Fruit fly (Drosophila melanogaster) whole organism, embryonic: ENCODE results near the gene CG8176.

ENCODE experiments used
- CG10147 ChIP-seq: fragments of 200-800 bp; sonication (Bioruptor generic); optimal IDR thresholded peaks from 2 replicates; lab custom pipeline; 2019; ENCODE audit warnings: missing biosample characterization, mild to moderate bottlenecking, missing genetic modification characterization, moderate library complexity
- CG10979 ChIP-seq: fragments of 200-800 bp; sonication (Bioruptor generic); optimal IDR thresholded peaks from 2 replicates; lab custom pipeline; 2018; ENCODE audit warnings: missing biosample characterization, mild to moderate bottlenecking, missing genetic modification characterization, moderate library complexity
- CG11247 ChIP-seq: fragments of 200-800 bp; sonication (Bioruptor generic); IDR thresholded peaks from 2 replicates; pipeline ENCODE4 v1.3.6; 2022; ENCODE audit warnings: missing biosample characterization, missing genetic modification characterization
- CG11504 ChIP-seq: fragments of 200-800 bp; sonication (Bioruptor generic); optimal IDR thresholded peaks from 3 replicates; lab custom pipeline; 2019; ENCODE audit warnings: missing biosample characterization, mild to moderate bottlenecking, missing genetic modification characterization, moderate library complexity
- CG11695 ChIP-seq: fragments of 200-800 bp; sonication (Bioruptor generic); IDR thresholded peaks from 3 replicates; pipeline ENCODE4 v1.3.6; 2022; ENCODE audit warnings: missing biosample characterization, missing genetic modification characterization
- CG13624 ChIP-seq: fragments of 200-800 bp; sonication (Bioruptor generic); optimal IDR thresholded peaks from 2 replicates; lab custom pipeline; 2016; ENCODE audit warnings: missing biosample characterization, missing genetic modification characterization
- CG17568 ChIP-seq: fragments of 200-800 bp; sonication (Bioruptor generic); optimal IDR thresholded peaks from 2 replicates; lab custom pipeline; 2018; ENCODE audit warnings: missing biosample characterization, mild to moderate bottlenecking, missing genetic modification characterization, moderate library complexity
- CG2129 ChIP-seq: fragments of 200-800 bp; sonication (Bioruptor generic); IDR thresholded peaks from 2 replicates; pipeline ENCODE4 v1.3.6; 2022; ENCODE audit warnings: missing biosample characterization, missing genetic modification characterization; ENCODE audit not compliant: partially characterized antibody
- CG33557 ChIP-seq: fragments of 200-800 bp; sonication (Bioruptor generic); optimal IDR thresholded peaks from 2 replicates; lab custom pipeline; 2019; ENCODE audit warnings: missing biosample characterization, mild to moderate bottlenecking, missing genetic modification characterization, moderate library complexity
- CG3838 ChIP-seq: fragments of 200-800 bp; sonication (Bioruptor generic); optimal IDR thresholded peaks from 3 replicates; lab custom pipeline; 2016; ENCODE audit warnings: missing biosample characterization, missing genetic modification characterization
- CG3995 ChIP-seq: fragments of 200-800 bp; sonication (Bioruptor generic); optimal IDR thresholded peaks from 3 replicates; lab custom pipeline; 2016; ENCODE audit warnings: missing biosample characterization, missing genetic modification characterization
- CG5245 ChIP-seq: fragments of 200-800 bp; sonication (Bioruptor generic); optimal IDR thresholded peaks from 3 replicates; lab custom pipeline; 2016; ENCODE audit warnings: missing biosample characterization, missing genetic modification characterization
- CG5953 ChIP-seq: fragments of 200-800 bp; sonication (Bioruptor generic); IDR thresholded peaks from 2 replicates; pipeline ENCODE4 v1.3.6; 2022; ENCODE audit warnings: missing biosample characterization, missing genetic modification characterization
- CG6683 ChIP-seq: fragments of 200-800 bp; sonication (Bioruptor generic); optimal IDR thresholded peaks from 2 replicates; lab custom pipeline; 2017; ENCODE audit warnings: missing biosample characterization, mild to moderate bottlenecking, missing genetic modification characterization, missing genetic modification reagents
- CG7786 ChIP-seq: fragments of 200-800 bp; sonication (Bioruptor generic); optimal IDR thresholded peaks from 2 replicates; lab custom pipeline; 2016; ENCODE audit warnings: missing biosample characterization, missing genetic modification characterization
- CG9876 ChIP-seq: fragments of 200-800 bp; sonication (Bioruptor generic); optimal IDR thresholded peaks from 2 replicates; lab custom pipeline; 2016; ENCODE audit warnings: missing biosample characterization, missing genetic modification characterization
- CG9932 ChIP-seq: fragments of 200-800 bp; sonication (Bioruptor generic); IDR thresholded peaks from 2 replicates; pipeline ENCODE4 v1.3.6; 2022; ENCODE audit warnings: missing biosample characterization, missing genetic modification characterization
- Dbx ChIP-seq: fragments of 200-800 bp; sonication (Bioruptor generic); IDR thresholded peaks from 3 replicates; pipeline ENCODE4 v1.3.6; 2022; ENCODE audit warnings: missing biosample characterization, missing genetic modification characterization
- Dek ChIP-seq: fragments of 200-800 bp; sonication (Bioruptor generic); optimal IDR thresholded peaks from 3 replicates; lab custom pipeline; 2019; ENCODE audit warnings: missing biosample characterization, mild to moderate bottlenecking, missing genetic modification characterization, moderate library complexity
- Dref ChIP-seq: fragments of 200-800 bp; sonication (Bioruptor generic); IDR thresholded peaks from 2 replicates; pipeline ENCODE4 v1.3.6; 2022; ENCODE audit warnings: missing biosample characterization, missing genetic modification characterization
- Drgx ChIP-seq: fragments of 200-800 bp; sonication (Bioruptor generic); IDR thresholded peaks from 2 replicates; pipeline ENCODE4 v1.3.6; 2022; ENCODE audit warnings: missing biosample characterization, missing genetic modification characterization
- HmgD ChIP-seq: fragments of 200-800 bp; sonication (Bioruptor generic); optimal IDR thresholded peaks from 3 replicates; lab custom pipeline; 2016; ENCODE audit warnings: missing biosample characterization, missing genetic modification characterization
- Jarid2 ChIP-seq: fragments of 200-800 bp; sonication (Bioruptor generic); optimal IDR thresholded peaks from 3 replicates; lab custom pipeline; 2017; ENCODE audit warnings: mild to moderate bottlenecking, missing biosample characterization, missing genetic modification reagents, missing genetic modification characterization
- NK7.1 ChIP-seq: fragments of 200-800 bp; sonication (Bioruptor generic); optimal IDR thresholded peaks from 3 replicates; lab custom pipeline; 2016; ENCODE audit warnings: missing biosample characterization, missing genetic modification characterization
- NfI ChIP-seq: fragments of 200-800 bp; sonication (Bioruptor generic); optimal IDR thresholded peaks from 3 replicates; lab custom pipeline; 2018; ENCODE audit warnings: missing biosample characterization, mild to moderate bottlenecking, missing genetic modification characterization, moderate library complexity
- Ravus ChIP-seq: fragments of 200-800 bp; sonication (Bioruptor generic); IDR thresholded peaks from 2 replicates; pipeline ENCODE4 v1.3.6; 2022; ENCODE audit warnings: missing biosample characterization, missing genetic modification characterization
- ase ChIP-seq: fragments of 200-800 bp; sonication (Bioruptor generic); IDR thresholded peaks from 3 replicates; pipeline ENCODE4 v1.3.6; 2022; ENCODE audit warnings: missing biosample characterization, missing genetic modification characterization
- ato ChIP-seq: fragments of 200-800 bp; sonication (Bioruptor generic); IDR thresholded peaks from 2 replicates; pipeline ENCODE4 v1.3.6; 2022; ENCODE audit warnings: missing biosample characterization, missing genetic modification characterization; ENCODE audit not compliant: partially characterized antibody
- bcd ChIP-seq: fragments of 200-800 bp; sonication (Bioruptor generic); optimal IDR thresholded peaks from 2 replicates; lab custom pipeline; 2017; ENCODE audit warnings: missing biosample characterization, mild to moderate bottlenecking, missing genetic modification characterization
- chn ChIP-seq: fragments of 200-800 bp; sonication (Bioruptor generic); optimal IDR thresholded peaks from 2 replicates; lab custom pipeline; 2016; ENCODE audit warnings: missing biosample characterization, missing genetic modification characterization
- croc ChIP-seq: fragments of 200-800 bp; sonication (Bioruptor generic); conservative IDR thresholded peaks from 3 replicates; pipeline ENCODE4 v1.3.6; 2022; ENCODE audit warnings: missing biosample characterization, missing genetic modification characterization
- dan ChIP-seq: fragments of 200-800 bp; sonication (Bioruptor generic); IDR thresholded peaks from 2 replicates; pipeline ENCODE4 v1.3.6; 2022; ENCODE audit warnings: missing biosample characterization, missing genetic modification characterization
- dati ChIP-seq: fragments of 200-800 bp; sonication (Bioruptor generic); IDR thresholded peaks from 2 replicates; pipeline ENCODE4 v1.3.6; 2022; ENCODE audit warnings: missing biosample characterization, missing genetic modification characterization
- ewg ChIP-seq: fragments of 200-800 bp; sonication (Bioruptor generic); optimal IDR thresholded peaks from 3 replicates; lab custom pipeline; 2017; ENCODE audit warnings: mild to moderate bottlenecking, missing biosample characterization, missing genetic modification reagents, missing genetic modification characterization
- exex ChIP-seq: fragments of 200-800 bp; sonication (Bioruptor generic); optimal IDR thresholded peaks from 4 replicates; lab custom pipeline; 2018; ENCODE audit warnings: missing biosample characterization, mild to moderate bottlenecking, missing genetic modification characterization, moderate library complexity
- fd3F ChIP-seq: fragments of 200-800 bp; sonication (Bioruptor generic); optimal IDR thresholded peaks from 2 replicates; lab custom pipeline; 2018; ENCODE audit warnings: missing biosample characterization, mild to moderate bottlenecking, missing genetic modification characterization, moderate library complexity
- fru ChIP-seq: fragments of >200 bp; optimal IDR thresholded peaks from 2 replicates; lab custom pipeline; 2017
- gcm ChIP-seq: fragments of 200-800 bp; sonication (Bioruptor generic); optimal IDR thresholded peaks from 2 replicates; lab custom pipeline; 2019; ENCODE audit warnings: missing biosample characterization, mild to moderate bottlenecking, missing genetic modification characterization, moderate library complexity
- grn ChIP-seq: fragments of 200-800 bp; sonication (Bioruptor generic); optimal IDR thresholded peaks from 3 replicates; lab custom pipeline; 2017; ENCODE audit warnings: missing biosample characterization, missing genetic modification characterization
- gro ChIP-seq: fragments of 200-800 bp; sonication (Bioruptor generic); optimal IDR thresholded peaks from 2 replicates; lab custom pipeline; 2016; ENCODE audit warnings: missing biosample characterization, missing genetic modification characterization
- hbn ChIP-seq: fragments of 200-800 bp; sonication (Bioruptor generic); IDR thresholded peaks from 2 replicates; pipeline ENCODE4 v1.3.6; 2022; ENCODE audit warnings: missing biosample characterization, missing genetic modification characterization; ENCODE audit not compliant: partially characterized antibody
- jing ChIP-seq: fragments of 200-800 bp; sonication (Bioruptor generic); optimal IDR thresholded peaks from 2 replicates; lab custom pipeline; 2018; ENCODE audit warnings: missing biosample characterization, mild to moderate bottlenecking, missing genetic modification characterization
- kay ChIP-seq: fragments of 200-800 bp; sonication (Bioruptor generic); optimal IDR thresholded peaks from 2 replicates; lab custom pipeline; 2016; ENCODE audit warnings: missing biosample characterization, missing genetic modification characterization
- lov ChIP-seq, 2 experiments: fragments of 200-800 bp in 1 of 2; fragments of >200 bp in 1 of 2; sonication (Bioruptor generic) in 1 of 2; IDR thresholded peaks in 1 of 2; optimal IDR thresholded peaks in 1 of 2; 2 replicates in 1 of 2; 3 replicates in 1 of 2; pipeline versions ENCODE4 v1.3.6 to Lab custom; 2017 to 2022; ENCODE audit warnings: missing biosample characterization in 1 of 2, missing genetic modification characterization in 1 of 2
- otp ChIP-seq: fragments of 200-800 bp; sonication (Bioruptor generic); IDR thresholded peaks from 3 replicates; pipeline ENCODE4, ENCODE4 v1.3.6; 2022; ENCODE audit warnings: missing biosample characterization, missing genetic modification characterization
- pum ChIP-seq: fragments of 200-800 bp; sonication (Bioruptor generic); optimal IDR thresholded peaks from 2 replicates; lab custom pipeline; 2016; ENCODE audit warnings: missing biosample characterization, missing genetic modification characterization
- row ChIP-seq: fragments of 200-800 bp; sonication (Bioruptor generic); IDR thresholded peaks from 3 replicates; pipeline ENCODE4 v1.3.6; 2022; ENCODE audit warnings: missing biosample characterization, missing genetic modification characterization
- scrt ChIP-seq: fragments of 200-800 bp; sonication (Bioruptor generic); optimal IDR thresholded peaks from 2 replicates; lab custom pipeline; 2018; ENCODE audit warnings: missing biosample characterization, mild to moderate bottlenecking, missing genetic modification characterization, moderate library complexity
- tio ChIP-seq: fragments of 200-800 bp; sonication (Bioruptor generic); optimal IDR thresholded peaks from 2 replicates; lab custom pipeline; 2017; ENCODE audit warnings: missing biosample characterization, missing genetic modification characterization, inconsistent platforms
- trh ChIP-seq: fragments of 200-800 bp; sonication (Bioruptor generic); optimal IDR thresholded peaks from 2 replicates; lab custom pipeline; 2016; ENCODE audit warnings: missing biosample characterization, missing genetic modification characterization
- ttk ChIP-seq: fragments of 200-800 bp; sonication (Bioruptor generic); IDR thresholded peaks from 2 replicates; pipeline ENCODE4 v2.1.2; 2022; ENCODE audit warnings: missing biosample characterization, missing genetic modification characterization
- tx ChIP-seq: fragments of 200-800 bp; sonication (Bioruptor generic); optimal IDR thresholded peaks from 2 replicates; lab custom pipeline; 2016; ENCODE audit warnings: missing biosample characterization, missing genetic modification characterization

Gene CG8176

dm6 chr3R:9515860-9516344 is at the start of gene CG8176, which contains the start of the genes mRpL47 and Kdm3 (continued):
- TF ChIP-seq CG2129 (GFP tag; lab: Robert Waterston, UW), result no peak
- no peak for TF ChIP-seq CG33557 (GFP tag; lab: Kevin White, UChicago)
- no peak for TF ChIP-seq CG11695 (GFP tag; lab: Robert Waterston, UW)
- peak; percentile 50 for TF ChIP-seq CG10979 (tag; lab: Kevin White, UChicago)
- no peak for TF ChIP-seq ttk (GFP tag; lab: Robert Waterston, UW)
- no peak for TF ChIP-seq CG11504 (tag; lab: Kevin White, UChicago)
- TF ChIP-seq jing, result no peak
- TF ChIP-seq CG5953 (GFP tag; lab: Robert Waterston, UW), result no peak
- no peak for TF ChIP-seq dati
- no peak for TF ChIP-seq Ravus
- TF ChIP-seq gcm (GFP tag; lab: Kevin White, UChicago), result no peak
- no peak for TF ChIP-seq croc
- TF ChIP-seq otp (GFP tag; lab: Robert Waterston, UW), result no peak
- TF ChIP-seq CG5245 (GFP tag; lab: Kevin White, UChicago), result peak; percentile 37
- no peak for TF ChIP-seq hbn (GFP tag; lab: Robert Waterston, UW)
- TF ChIP-seq CG6683 (GFP tag; lab: Kevin White, UChicago), result no peak
- TF ChIP-seq CG9932 (GFP tag; lab: Robert Waterston, UW), result no peak
- no peak for TF ChIP-seq tio (GFP tag; lab: Kevin White, UChicago)
- peak; percentile 79 for TF ChIP-seq pum (GFP tag; lab: Kevin White, UChicago)
- TF ChIP-seq lov (optimal IDR thresholded peaks at IDR 0.05; lab: Kevin White, UChicago), result no peak
- TF ChIP-seq lov (GFP tag; IDR thresholded peaks at IDR 0.05; lab: Robert Waterston, UW), result no peak
- TF ChIP-seq CG3838 (GFP tag; lab: Kevin White, UChicago), result no peak
- no peak for TF ChIP-seq row (GFP tag; lab: Robert Waterston, UW)
- TF ChIP-seq ato (GFP tag; lab: Robert Waterston, UW), result no peak
- peak; percentile 61 for TF ChIP-seq NfI (GFP tag; lab: Kevin White, UChicago)
- TF ChIP-seq gro (GFP tag; lab: Kevin White, UChicago), result peak; percentile 82
- no peak for TF ChIP-seq bcd (GFP tag; lab: Kevin White, UChicago)
- no peak for TF ChIP-seq CG17568 (GFP tag; lab: Kevin White, UChicago)
- TF ChIP-seq tx (GFP tag; lab: Kevin White, UChicago), result peak; percentile 70
- TF ChIP-seq NK7.1 (GFP tag; lab: Kevin White, UChicago), result no peak
- TF ChIP-seq dan (GFP tag; lab: Robert Waterston, UW), result no peak
- TF ChIP-seq ewg (GFP tag; lab: Kevin White, UChicago), result peak; percentile 37
- TF ChIP-seq CG10147 (GFP tag; lab: Kevin White, UChicago), result peak; percentile 47
- TF ChIP-seq ase (GFP tag; lab: Robert Waterston, UW), result no peak
- TF ChIP-seq kay (GFP tag; lab: Kevin White, UChicago), result no peak
- peak; percentile 77 for TF ChIP-seq CG13624 (GFP tag; lab: Kevin White, UChicago)
- TF ChIP-seq grn (GFP tag; lab: Kevin White, UChicago), result no peak
- TF ChIP-seq trh (GFP tag; lab: Kevin White, UChicago), result no peak
- peak; percentile 42 for TF ChIP-seq scrt (GFP tag; lab: Kevin White, UChicago)
- no peak for TF ChIP-seq Drgx (GFP tag; lab: Robert Waterston, UW)
- no peak for TF ChIP-seq fru
- TF ChIP-seq CG3995 (GFP tag; lab: Kevin White, UChicago), result no peak
- TF ChIP-seq fd3F (GFP tag; lab: Kevin White, UChicago), result no peak
- TF ChIP-seq Jarid2 (GFP tag; lab: Kevin White, UChicago), result no peak
- TF ChIP-seq exex (tag; lab: Kevin White, UChicago), result peak; percentile 56
- peak; percentile 97 for TF ChIP-seq HmgD
- peak; percentile 75 for TF ChIP-seq chn
- no peak for TF ChIP-seq Dref (GFP tag; lab: Robert Waterston, UW)
- peak; percentile 86 for TF ChIP-seq CG9876 (GFP tag; lab: Kevin White, UChicago)
- no peak for TF ChIP-seq CG11247 (GFP tag; lab: Robert Waterston, UW)
- TF ChIP-seq Dek (tag; lab: Kevin White, UChicago), result peak; percentile 66
- peak; percentile 72 for TF ChIP-seq CG7786 (GFP tag; lab: Kevin White, UChicago)
- no peak for TF ChIP-seq Dbx (GFP tag; lab: Robert Waterston, UW)
